Fruit fly (Drosophila melanogaster) whole organism, embryonic: Measurements from ENCODE around the gene alpha-Spec.

Experiments used
- Adf1 ChIP-seq: fragments of 200-800 bp; sonication (Bioruptor generic); IDR thresholded peaks from 2 replicates; pipeline ENCODE4 v1.3.6; 2022; ENCODE audit warnings: missing biosample characterization, missing genetic modification characterization
- Asciz ChIP-seq: fragments of 200-800 bp; sonication (Bioruptor generic); optimal IDR thresholded peaks from 2 replicates; lab custom pipeline; 2017; ENCODE audit warnings: missing biosample characterization, mild to moderate bottlenecking, missing genetic modification characterization, missing genetic modification reagents
- CG10462 ChIP-seq: fragments of 200-800 bp; sonication (Bioruptor generic); optimal IDR thresholded peaks from 2 replicates; lab custom pipeline; 2016; ENCODE audit warnings: missing biosample characterization, missing genetic modification characterization
- CG12299 ChIP-seq: fragments of 200-800 bp; sonication (Bioruptor generic); optimal IDR thresholded peaks from 2 replicates; lab custom pipeline; 2018; ENCODE audit warnings: missing biosample characterization, mild to moderate bottlenecking, missing genetic modification characterization
- CG1233 ChIP-seq: fragments of 200-800 bp; sonication (Bioruptor generic); optimal IDR thresholded peaks from 4 replicates; lab custom pipeline; 2018; ENCODE audit warnings: missing biosample characterization, mild to moderate bottlenecking, missing genetic modification characterization
- CG17328 ChIP-seq: fragments of 200-800 bp; sonication (Bioruptor generic); IDR thresholded peaks from 2 replicates; pipeline ENCODE4 v1.3.6; 2022; ENCODE audit warnings: missing biosample characterization, missing genetic modification characterization
- CG18262 ChIP-seq: fragments of 200-800 bp; optimal IDR thresholded peaks from 3 replicates; lab custom pipeline; 2019; ENCODE audit warnings: missing biosample characterization, mild to moderate bottlenecking, missing genetic modification characterization, moderate library complexity
- CG3407 ChIP-seq: fragments of 200-800 bp; sonication (Bioruptor generic); optimal IDR thresholded peaks from 2 replicates; lab custom pipeline; 2018; ENCODE audit warnings: missing biosample characterization, mild to moderate bottlenecking, missing genetic modification characterization
- Deaf1 ChIP-seq: fragments of 200-800 bp; optimal IDR thresholded peaks from 3 replicates; lab custom pipeline; 2019; ENCODE audit warnings: missing biosample characterization, mild to moderate bottlenecking, missing genetic modification characterization, moderate library complexity
- Dll ChIP-seq: fragments of 200-800 bp; sonication (Bioruptor generic); IDR thresholded peaks from 4 replicates; pipeline ENCODE4 v1.3.6; 2022; ENCODE audit warnings: missing biosample characterization, missing genetic modification characterization; ENCODE audit not compliant: partially characterized antibody
- Drgx ChIP-seq: fragments of 200-800 bp; sonication (Bioruptor generic); IDR thresholded peaks from 2 replicates; pipeline ENCODE4 v1.3.6; 2022; ENCODE audit warnings: missing biosample characterization, missing genetic modification characterization
- Ets97D ChIP-seq: fragments of 200-800 bp; sonication (Bioruptor generic); optimal IDR thresholded peaks from 3 replicates; lab custom pipeline; 2016; ENCODE audit warnings: missing biosample characterization, missing genetic modification characterization
- HmgZ ChIP-seq: fragments of 200-800 bp; sonication (Bioruptor generic); optimal IDR thresholded peaks from 2 replicates; lab custom pipeline; 2018; ENCODE audit warnings: missing biosample characterization, mild to moderate bottlenecking, missing genetic modification characterization
- Lpt ChIP-seq: fragments of >200 bp; optimal IDR thresholded peaks from 2 replicates; lab custom pipeline; 2018; ENCODE audit warnings: missing biosample characterization, missing genetic modification characterization
- MTF-1 ChIP-seq: fragments of 200-800 bp; sonication (Bioruptor generic); optimal IDR thresholded peaks from 2 replicates; lab custom pipeline; 2018; ENCODE audit warnings: missing biosample characterization, mild to moderate bottlenecking, missing genetic modification characterization, borderline replicate concordance
- NfI ChIP-seq: fragments of 200-800 bp; sonication (Bioruptor generic); optimal IDR thresholded peaks from 3 replicates; lab custom pipeline; 2018; ENCODE audit warnings: missing biosample characterization, mild to moderate bottlenecking, missing genetic modification characterization, moderate library complexity
- Stat92E ChIP-seq, 3 experiments: fragments of >200 bp in 2 of 3; fragments of 200-800 bp in 1 of 3; sonication (Bioruptor generic) in 1 of 3; optimal IDR thresholded peaks; 2 replicates each; lab custom pipeline; 2017 to 2019; ENCODE audit warnings: missing biosample characterization in 3 of 3, missing genetic modification characterization in 3 of 3, mild to moderate bottlenecking in 1 of 3, moderate library complexity in 1 of 3
- ato ChIP-seq: fragments of 200-800 bp; sonication (Bioruptor generic); IDR thresholded peaks from 2 replicates; pipeline ENCODE4 v1.3.6; 2022; ENCODE audit warnings: missing biosample characterization, missing genetic modification characterization; ENCODE audit not compliant: partially characterized antibody
- corto ChIP-seq: fragments of 200-800 bp; sonication (Bioruptor generic); optimal IDR thresholded peaks from 2 replicates; lab custom pipeline; 2016; ENCODE audit warnings: missing biosample characterization, mild to moderate bottlenecking, missing genetic modification characterization, moderate library complexity
- hbn ChIP-seq: fragments of 200-800 bp; sonication (Bioruptor generic); IDR thresholded peaks from 2 replicates; pipeline ENCODE4 v1.3.6; 2022; ENCODE audit warnings: missing biosample characterization, missing genetic modification characterization; ENCODE audit not compliant: partially characterized antibody
- hkb ChIP-seq, 2 experiments: fragments of 200-800 bp in 1 of 2; fragments of >200 bp in 1 of 2; sonication (Bioruptor generic) in 1 of 2; IDR thresholded peaks in 1 of 2; optimal IDR thresholded peaks in 1 of 2; 2 replicates each; pipeline versions ENCODE4 v1.3.6 to Lab custom; 2017 to 2022; ENCODE audit warnings: missing biosample characterization in 1 of 2, missing genetic modification characterization in 1 of 2
- inv ChIP-seq: fragments of 200-800 bp; sonication (Bioruptor generic); IDR thresholded peaks from 2 replicates; pipeline ENCODE4 v1.3.6; 2022; ENCODE audit warnings: missing biosample characterization, missing genetic modification characterization; ENCODE audit not compliant: partially characterized antibody
- lab ChIP-seq: fragments of 200-800 bp; sonication (Bioruptor generic); optimal IDR thresholded peaks from 3 replicates; lab custom pipeline; 2017; ENCODE audit warnings: missing biosample characterization, missing genetic modification characterization, mild to moderate bottlenecking, moderate library complexity, missing genetic modification reagents
- mam ChIP-seq: fragments of 200-800 bp; sonication (Bioruptor generic); optimal IDR thresholded peaks from 3 replicates; lab custom pipeline; 2016; ENCODE audit warnings: missing biosample characterization, missing genetic modification characterization
- pan ChIP-seq, 4 experiments: fragments of >200 bp in 3 of 4; fragments of 200-800 bp in 1 of 4; sonication (Bioruptor generic) in 1 of 4; optimal IDR thresholded peaks in 3 of 4; IDR thresholded peaks in 1 of 4; 2 replicates each; pipeline versions ENCODE4 v1.3.6 to Lab custom; 2017 to 2022; ENCODE audit warnings: missing biosample characterization in 2 of 4, missing genetic modification characterization in 2 of 4, mixed read lengths in 1 of 4
- prd ChIP-seq, 3 experiments: fragments of >200 bp in 2 of 3; fragments of 200-800 bp in 1 of 3; sonication (Bioruptor generic) in 1 of 3; optimal IDR thresholded peaks in 2 of 3; IDR thresholded peaks in 1 of 3; 2 replicates in 2 of 3; 3 replicates in 1 of 3; pipeline versions ENCODE4 v1.3.6 to Lab custom; 2017 to 2022; ENCODE audit warnings: missing biosample characterization in 1 of 3, missing genetic modification characterization in 1 of 3
- pros ChIP-seq: fragments of 200-800 bp; sonication (Bioruptor generic); optimal IDR thresholded peaks from 3 replicates; lab custom pipeline; 2019; ENCODE audit warnings: missing biosample characterization, mild to moderate bottlenecking, missing genetic modification characterization, moderate library complexity
- slbo ChIP-seq: fragments of 200-800 bp; sonication (Bioruptor generic); IDR thresholded peaks from 2 replicates; pipeline ENCODE4 v1.3.6; 2022; ENCODE audit warnings: missing biosample characterization, missing genetic modification characterization
- sna ChIP-seq: fragments of 200-800 bp; sonication (Bioruptor generic); IDR thresholded peaks from 2 replicates; pipeline ENCODE4 v1.3.6; 2022; ENCODE audit warnings: missing biosample characterization, missing genetic modification characterization; ENCODE audit not compliant: partially characterized antibody
- ssp ChIP-seq: fragments of 200-800 bp; sonication (Bioruptor generic); IDR thresholded peaks from 2 replicates; pipeline ENCODE4 v1.3.6; 2022; ENCODE audit warnings: missing biosample characterization, missing genetic modification characterization
- stwl ChIP-seq: fragments of 200-800 bp; sonication (Bioruptor generic); optimal IDR thresholded peaks from 3 replicates; lab custom pipeline; 2018; ENCODE audit warnings: missing biosample characterization, mild to moderate bottlenecking, missing genetic modification characterization, moderate library complexity

The alpha-Spec gene

dm6 chr3L:1794943-1795696 lies at the start of gene alpha-Spec, which contains the start of the genes dlt and Cdc37 (continued):
- no peak for TF ChIP-seq CG3407 (GFP tag; lab: Kevin White, UChicago)
- peak; percentile 32 for TF ChIP-seq HmgZ (tag; lab: Kevin White, UChicago)
- TF ChIP-seq CG18262 (tag; lab: Kevin White, UChicago): peak; percentile 43
- TF ChIP-seq lab (GFP tag; lab: Kevin White, UChicago): no peak
- TF ChIP-seq CG12299 (tag; lab: Kevin White, UChicago): no peak
- TF ChIP-seq Stat92E (GFP tag; optimal IDR thresholded peaks at IDR 0.05; lab: Kevin White, UChicago): peak in 1 of 3 experiments; percentile 21
- peak; percentile 81 for TF ChIP-seq Ets97D
- peak; percentile 1 for TF ChIP-seq stwl (tag; lab: Kevin White, UChicago)
- TF ChIP-seq CG17328 (GFP tag; lab: Robert Waterston, UW): no peak
- peak; percentile 15 for TF ChIP-seq pros (GFP tag; lab: Kevin White, UChicago)
- TF ChIP-seq corto (GFP tag; lab: Kevin White, UChicago): no peak
- TF ChIP-seq NfI: peak; percentile 35
- no peak for TF ChIP-seq Lpt (GFP tag; lab: Kevin White, UChicago)
- peak; percentile 15 for TF ChIP-seq MTF-1 (GFP tag; lab: Kevin White, UChicago)
- 0 out of 2 replicates have a peak, but pooled peaks have one; percentile 19 for TF ChIP-seq ssp (GFP tag; lab: Robert Waterston, UW)
- TF ChIP-seq Dll (GFP tag; lab: Robert Waterston, UW): peak; percentile 84
- peak; percentile 41 for TF ChIP-seq mam (GFP tag; lab: Kevin White, UChicago)
- TF ChIP-seq hbn: peak; percentile 73
- no peak for TF ChIP-seq CG10462 (GFP tag; lab: Kevin White, UChicago)
- peak; percentile 59 for TF ChIP-seq ato (GFP tag; lab: Robert Waterston, UW)
- TF ChIP-seq pan (optimal IDR thresholded peaks at IDR 0.05; lab: Kevin White, UChicago): no peak
- TF ChIP-seq pan (GFP tag; optimal IDR thresholded peaks at IDR 0.05 in 1 of 2, IDR thresholded peaks at IDR 0.05 in 1 of 2): no peak
- TF ChIP-seq sna (GFP tag; lab: Robert Waterston, UW): peak; percentile 78
- TF ChIP-seq, all 482 proteins: peak for 158

- TF ChIP-seq hkb (optimal IDR thresholded peaks at IDR 0.05; lab: Kevin White, UChicago): no peak
- no peak for TF ChIP-seq hkb (GFP tag; IDR thresholded peaks at IDR 0.05; lab: Robert Waterston, UW)
- 0 out of 2 replicates have a peak, but pooled peaks have one; percentile 14 for TF ChIP-seq slbo (GFP tag; lab: Robert Waterston, UW)
- no peak for TF ChIP-seq CG1233 (GFP tag; lab: Kevin White, UChicago)
- TF ChIP-seq Drgx (GFP tag; lab: Robert Waterston, UW): peak; percentile 86
- no peak for TF ChIP-seq prd (optimal IDR thresholded peaks at IDR 0.05; lab: Kevin White, UChicago)
- 0 out of 3 replicates have a peak, but pooled peaks have one; percentile 8 for TF ChIP-seq prd (GFP tag; IDR thresholded peaks at IDR 0.05; lab: Robert Waterston, UW)
- TF ChIP-seq, all 482 proteins: peak for 3
These were observed 49.5 kb upstream of the alpha-Spec start for dm6 chr3L:1844600-1844999.

dm6 chr3L:1841984-1842383 lies 46.9 kb upstream of the alpha-Spec start, which contains the start of gene Cpr62Bc:
Gene Cpr62Bc (minus strand): TSS chr3L:1842084.
- TF ChIP-seq inv (GFP tag; lab: Robert Waterston, UW): no peak
- TF ChIP-seq Deaf1 (tag; lab: Kevin White, UChicago): peak; percentile 80

dm6 chr3L:1835064-1835463 lies 39.9 kb upstream of the alpha-Spec start, which contains the start of gene Cpr62Bb:
Gene Cpr62Bb (minus strand): TSS chr3L:1835164.
- TF ChIP-seq Asciz (GFP tag; lab: Kevin White, UChicago): no peak
- TF ChIP-seq Adf1 (GFP tag; lab: Robert Waterston, UW): peak; percentile 10; the same call in 1 of the 2 replicates
